Worm (Caenorhabditis elegans): ENCODE results near the gene C16C10.1.

- TF ChIP-seq R02D3.7 (tag; optimal IDR thresholded peaks at IDR 0.05) (no peak), mdl-1 (tag; optimal IDR thresholded peaks at IDR 0.05) (no peak), lin-39 (tag; optimal IDR thresholded peaks at IDR 0.05) (no peak), blmp-1 (tag; optimal IDR thresholded peaks at IDR 0.05; ENCODE audit: insufficient read depth) (no peak), snpc-4 (tag; optimal IDR thresholded peaks at IDR 0.05) (no peak), ztf-11 (tag; optimal IDR thresholded peaks at IDR 0.05) (no peak), nhr-12 (tag; optimal IDR thresholded peaks at IDR 0.05) (no peak)
Measured at ce11 chrIII:4196988-4197384, 15.7 kb upstream of the C16C10.1 start, which contains the start of gene asd-1.
